Fruit fly (Drosophila melanogaster): ENCODE data around the gene Rpn2.
A peak's percentile ranks its signal among the peaks of the same experiment; 100 is the strongest.

Gene Rpn2

dm6 chr3R:29151621-29152092 is 1.7 kb upstream of the Rpn2 start, which contains the start of gene eIF2D (continued):
- no peak for TF ChIP-seq CG8632 (GFP tag; optimal IDR thresholded peaks at IDR 0.05)
- peak; percentile 68 for TF ChIP-seq CG3032 (tag; optimal IDR thresholded peaks at IDR 0.05)
- peak; percentile 80 for TF ChIP-seq esn (GFP tag; optimal IDR thresholded peaks at IDR 0.05)
- TF ChIP-seq CG10669 (GFP tag; optimal IDR thresholded peaks at IDR 0.05): no peak
- TF ChIP-seq net (GFP tag; optimal IDR thresholded peaks at IDR 0.05): peak; percentile 64
- TF ChIP-seq CG7368 (GFP tag; optimal IDR thresholded peaks at IDR 0.05): no peak
- no peak for TF ChIP-seq fd85E (GFP tag; optimal IDR thresholded peaks at IDR 0.05)
- TF ChIP-seq Smox (GFP tag; optimal IDR thresholded peaks at IDR 0.05): no peak
- no peak for TF ChIP-seq spab (GFP tag; optimal IDR thresholded peaks at IDR 0.05)
- TF ChIP-seq cyc (GFP tag; optimal IDR thresholded peaks at IDR 0.05): peak; percentile 50
- TF ChIP-seq dac (GFP tag; optimal IDR thresholded peaks at IDR 0.05): no peak
- no peak for TF ChIP-seq CG32006 (GFP tag; optimal IDR thresholded peaks at IDR 0.05)
- no peak for TF ChIP-seq CG11902 (GFP tag; optimal IDR thresholded peaks at IDR 0.05)
- TF ChIP-seq eg (GFP tag; IDR thresholded peaks at IDR 0.05): peak; percentile 79
- no peak for TF ChIP-seq Hr38 (GFP tag; optimal IDR thresholded peaks at IDR 0.05)
- no peak for TF ChIP-seq CG10631 (GFP tag; optimal IDR thresholded peaks at IDR 0.05)

dm6 chr3R:29157418-29158398 is 4.4 kb downstream of the Rpn2 start, which contains the start of gene rdog:
Gene rdog (plus strand): TSS chr3R:29158122.
- peak; percentile 90 for TF ChIP-seq Met (GFP tag; optimal IDR thresholded peaks at IDR 0.05)
- peak; percentile 78 for TF ChIP-seq net (GFP tag; optimal IDR thresholded peaks at IDR 0.05)
- peak; percentile 88 for TF ChIP-seq acj6 (GFP tag; optimal IDR thresholded peaks at IDR 0.05)
- peak; percentile 37 to 89 for TF ChIP-seq salr (GFP tag; optimal IDR thresholded peaks at IDR 0.05)
- TF ChIP-seq CG16779 (tag; optimal IDR thresholded peaks at IDR 0.05): peak; percentile 65
- TF ChIP-seq CG32006 (GFP tag; optimal IDR thresholded peaks at IDR 0.05): peak; percentile 88
- TF ChIP-seq CG9139 (GFP tag; optimal IDR thresholded peaks at IDR 0.05): no peak
- TF ChIP-seq CG6276 (GFP tag; optimal IDR thresholded peaks at IDR 0.05): peak; percentile 67
- peak; percentile 90 for TF ChIP-seq Sox102F (GFP tag; optimal IDR thresholded peaks at IDR 0.05)
- peak; percentile 46 for TF ChIP-seq Gug (GFP tag; IDR thresholded peaks at IDR 0.05)
- TF ChIP-seq spab (GFP tag; optimal IDR thresholded peaks at IDR 0.05): peak; percentile 73
- peak; percentile 74 for TF ChIP-seq CG11762 (GFP tag; optimal IDR thresholded peaks at IDR 0.05; ENCODE audit: insufficient read depth)
- peak; percentile 70 for TF ChIP-seq fd59A (GFP tag; optimal IDR thresholded peaks at IDR 0.05)
- peak; percentile 55 for TF ChIP-seq eg (GFP tag; IDR thresholded peaks at IDR 0.05)
- TF ChIP-seq Blimp-1 (GFP tag; optimal IDR thresholded peaks at IDR 0.05): peak; percentile 64
- TF ChIP-seq CG7368 (GFP tag; optimal IDR thresholded peaks at IDR 0.05): peak; percentile 50
- peak; percentile 73 for TF ChIP-seq CG11902 (GFP tag; optimal IDR thresholded peaks at IDR 0.05)
- no peak for TF ChIP-seq Hr38 (GFP tag; optimal IDR thresholded peaks at IDR 0.05)
- peak; percentile 75 for TF ChIP-seq svp (GFP tag)
- peak; percentile 40 for TF ChIP-seq fkh (GFP tag; optimal IDR thresholded peaks at IDR 0.05)
- peak; percentile 56 for TF ChIP-seq dac (GFP tag; optimal IDR thresholded peaks at IDR 0.05)
- TF ChIP-seq CG8119 (GFP tag; IDR thresholded peaks at IDR 0.05): peak; percentile 75
- peak; percentile 61 for TF ChIP-seq dsx (GFP tag; optimal IDR thresholded peaks at IDR 0.05; ENCODE audit: poor library complexity, severe bottlenecking)
- TF ChIP-seq topi (GFP tag; optimal IDR thresholded peaks at IDR 0.05): peak; percentile 77
- peak; percentile 59 for TF ChIP-seq CG3032 (tag; optimal IDR thresholded peaks at IDR 0.05)
- peak; percentile 78 for TF ChIP-seq Ets21C (GFP tag; optimal IDR thresholded peaks at IDR 0.05)
- TF ChIP-seq CG34406 (GFP tag; optimal IDR thresholded peaks at IDR 0.05): peak; percentile 78
- no peak for TF ChIP-seq CG6163 (GFP tag; IDR thresholded peaks at IDR 0.05)
- peak; percentile 83 for TF ChIP-seq OdsH (GFP tag; optimal IDR thresholded peaks at IDR 0.05)
- peak; percentile 85 for TF ChIP-seq Smox (GFP tag; optimal IDR thresholded peaks at IDR 0.05)
- TF ChIP-seq pdm3 (GFP tag; optimal IDR thresholded peaks at IDR 0.05): peak; percentile 85
- peak; percentile 73 for TF ChIP-seq CG15336 (GFP tag; IDR thresholded peaks at IDR 0.05)
- TF ChIP-seq cyc (GFP tag; optimal IDR thresholded peaks at IDR 0.05): peak; percentile 86
- peak; percentile 87 for TF ChIP-seq Sox14 (GFP tag; optimal IDR thresholded peaks at IDR 0.05)
- TF ChIP-seq CG8319 (GFP tag; optimal IDR thresholded peaks at IDR 0.05): peak; percentile 86
- TF ChIP-seq Lpt (GFP tag; optimal IDR thresholded peaks at IDR 0.05): peak; percentile 41
- TF ChIP-seq vri (GFP tag; optimal IDR thresholded peaks at IDR 0.05): peak; percentile 74
- peak; percentile 81 for TF ChIP-seq CG6808 (GFP tag; optimal IDR thresholded peaks at IDR 0.05)
- peak; percentile 93 for TF ChIP-seq esn (GFP tag; optimal IDR thresholded peaks at IDR 0.05)
- TF ChIP-seq Eip78C (GFP tag): peak; percentile 98
- peak; percentile 74 for TF ChIP-seq Sox15 (GFP tag; optimal IDR thresholded peaks at IDR 0.05)
- TF ChIP-seq fd85E (GFP tag; optimal IDR thresholded peaks at IDR 0.05): no peak
